Fruit fly (Drosophila melanogaster): Measurements from ENCODE around the gene CG31174.

DNA sequence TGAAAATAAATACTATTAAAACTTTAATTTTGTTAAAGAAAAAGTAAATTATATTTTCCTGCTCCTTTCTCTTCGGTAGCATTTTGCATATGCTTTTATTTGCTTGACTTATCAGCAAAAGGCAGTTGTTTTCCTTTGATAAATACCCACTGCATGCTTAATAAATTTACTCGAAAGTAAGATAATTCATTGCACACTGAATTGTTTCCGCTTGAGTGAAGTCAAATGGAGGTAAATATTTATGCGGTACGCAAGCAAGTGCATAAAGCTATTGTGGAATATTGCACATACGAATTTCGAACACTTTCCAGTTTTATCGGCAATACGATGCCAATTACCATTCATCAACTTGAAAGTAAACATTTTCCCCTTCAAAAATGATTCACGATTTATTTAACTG lies 46.2 kb downstream of the CG31174 start:
- TF ChIP-seq CG8478 (optimal IDR thresholded peaks at IDR 0.05) (no peak), CTCF (optimal IDR thresholded peaks at IDR 0.05) (no peak)
